Fruit fly (Drosophila melanogaster) whole organism, embryonic: ENCODE measurements around the gene CG11095.

ENCODE experiments used
- ATbp ChIP-seq: fragments of 200-800 bp; sonication (Bioruptor generic); optimal IDR thresholded peaks from 2 replicates; lab custom pipeline; 2017; ENCODE audit warnings: missing biosample characterization, mild to moderate bottlenecking, missing genetic modification characterization, missing genetic modification reagents
- Awh ChIP-seq: fragments of 200-800 bp; sonication (Bioruptor generic); IDR thresholded peaks from 2 replicates; pipeline ENCODE4, ENCODE4 v1.3.6; 2022; ENCODE audit warnings: missing biosample characterization, missing genetic modification characterization
- BEAF-32 ChIP-seq: fragments of 200-800 bp; sonication (Bioruptor generic); optimal IDR thresholded peaks from 3 replicates; lab custom pipeline; 2017; ENCODE audit warnings: missing biosample characterization, missing genetic modification characterization, mild to moderate bottlenecking, moderate library complexity, missing genetic modification reagents
- CG10209 ChIP-seq: fragments of 200-800 bp; sonication (Bioruptor generic); optimal IDR thresholded peaks from 3 replicates; lab custom pipeline; 2017; ENCODE audit warnings: missing biosample characterization, mild to moderate bottlenecking, missing genetic modification characterization, missing genetic modification reagents
- CG11247 ChIP-seq: fragments of 200-800 bp; sonication (Bioruptor generic); IDR thresholded peaks from 2 replicates; pipeline ENCODE4 v1.3.6; 2022; ENCODE audit warnings: missing biosample characterization, missing genetic modification characterization
- CG14667 ChIP-seq: fragments of 200-800 bp; sonication (Bioruptor generic); IDR thresholded peaks from 2 replicates; pipeline ENCODE4 v1.3.6; 2022; ENCODE audit warnings: missing biosample characterization, missing genetic modification characterization
- CG1647 ChIP-seq: fragments of 200-800 bp; sonication (Bioruptor generic); optimal IDR thresholded peaks from 3 replicates; lab custom pipeline; 2016; ENCODE audit warnings: missing biosample characterization, missing genetic modification characterization
- CG16779 ChIP-seq: fragments of 200-800 bp; sonication (Bioruptor generic); IDR thresholded peaks from 2 replicates; pipeline ENCODE4 v1.3.6; 2022; ENCODE audit warnings: missing biosample characterization, missing genetic modification characterization
- CG18476 ChIP-seq: fragments of 200-800 bp; sonication (Bioruptor generic); optimal IDR thresholded peaks from 2 replicates; lab custom pipeline; 2016; ENCODE audit warnings: missing biosample characterization, mild to moderate bottlenecking, missing genetic modification characterization
- CG32767 ChIP-seq: fragments of 200-800 bp; sonication (Bioruptor generic); IDR thresholded peaks from 2 replicates; pipeline ENCODE4 v1.3.6; 2022; ENCODE audit warnings: missing biosample characterization, missing genetic modification characterization
- CG3407 ChIP-seq: fragments of 200-800 bp; sonication (Bioruptor generic); optimal IDR thresholded peaks from 2 replicates; lab custom pipeline; 2018; ENCODE audit warnings: missing biosample characterization, mild to moderate bottlenecking, missing genetic modification characterization
- CG34422 ChIP-seq: fragments of 200-800 bp; sonication (Bioruptor generic); IDR thresholded peaks from 3 replicates; pipeline ENCODE4 v1.3.6; 2022; ENCODE audit warnings: missing biosample characterization, missing genetic modification characterization
- CG3995 ChIP-seq: fragments of 200-800 bp; sonication (Bioruptor generic); optimal IDR thresholded peaks from 3 replicates; lab custom pipeline; 2016; ENCODE audit warnings: missing biosample characterization, missing genetic modification characterization
- CG5180 ChIP-seq: fragments of 200-800 bp; sonication (Bioruptor generic); optimal IDR thresholded peaks from 3 replicates; lab custom pipeline; 2017; ENCODE audit warnings: missing biosample characterization, missing genetic modification characterization, mild to moderate bottlenecking, moderate library complexity, missing genetic modification reagents
- CG5953 ChIP-seq: fragments of 200-800 bp; sonication (Bioruptor generic); IDR thresholded peaks from 2 replicates; pipeline ENCODE4 v1.3.6; 2022; ENCODE audit warnings: missing biosample characterization, missing genetic modification characterization
- CG6654 ChIP-seq: fragments of 200-800 bp; sonication (Bioruptor generic); optimal IDR thresholded peaks from 2 replicates; lab custom pipeline; 2017; ENCODE audit warnings: missing biosample characterization, mild to moderate bottlenecking, missing genetic modification characterization
- CG7271 ChIP-seq: fragments of 200-800 bp; sonication (Bioruptor generic); optimal IDR thresholded peaks from 2 replicates; lab custom pipeline; 2018; ENCODE audit warnings: missing biosample characterization, mild to moderate bottlenecking, missing genetic modification characterization, moderate library complexity
- CG7928 ChIP-seq: fragments of 200-800 bp; sonication (Bioruptor generic); optimal IDR thresholded peaks from 2 replicates; lab custom pipeline; 2017; ENCODE audit warnings: missing biosample characterization, mild to moderate bottlenecking, missing genetic modification characterization
- CG8089 ChIP-seq: fragments of 200-800 bp; sonication (Bioruptor generic); optimal IDR thresholded peaks from 3 replicates; lab custom pipeline; 2016; ENCODE audit warnings: missing biosample characterization, missing genetic modification characterization
- CG8281 ChIP-seq: fragments of 200-800 bp; sonication (Bioruptor generic); optimal IDR thresholded peaks from 2 replicates; lab custom pipeline; 2018; ENCODE audit warnings: missing biosample characterization, mild to moderate bottlenecking, missing genetic modification characterization, moderate library complexity
- CG8765 ChIP-seq: fragments of 200-800 bp; sonication (Bioruptor generic); IDR thresholded peaks from 2 replicates; pipeline ENCODE4 v1.3.6; 2022; ENCODE audit warnings: missing biosample characterization, missing genetic modification characterization
- CG8944 ChIP-seq: fragments of 200-800 bp; sonication (Bioruptor generic); optimal IDR thresholded peaks from 3 replicates; lab custom pipeline; 2016; ENCODE audit warnings: missing biosample characterization, missing genetic modification characterization
- D ChIP-seq, 2 experiments: fragments of 200-800 bp in 1 of 2; fragments of >200 bp in 1 of 2; sonication (Bioruptor generic) in 1 of 2; optimal IDR thresholded peaks; 2 replicates in 1 of 2; 3 replicates in 1 of 2; lab custom pipeline; 2017; ENCODE audit warnings: mild to moderate bottlenecking in 1 of 2, missing biosample characterization in 1 of 2, missing genetic modification characterization in 1 of 2, missing genetic modification reagents in 1 of 2
- Deaf1 ChIP-seq: fragments of 200-800 bp; optimal IDR thresholded peaks from 3 replicates; lab custom pipeline; 2019; ENCODE audit warnings: missing biosample characterization, mild to moderate bottlenecking, missing genetic modification characterization, moderate library complexity
- ERR ChIP-seq: fragments of 200-800 bp; sonication (Bioruptor generic); optimal IDR thresholded peaks from 2 replicates; lab custom pipeline; 2016; ENCODE audit warnings: missing biosample characterization, missing genetic modification characterization
- HLH4C ChIP-seq: fragments of 200-800 bp; sonication (Bioruptor generic); IDR thresholded peaks from 3 replicates; pipeline ENCODE4 v1.3.6; 2022; ENCODE audit warnings: missing biosample characterization, missing genetic modification characterization; ENCODE audit not compliant: partially characterized antibody
- Lhr ChIP-seq: fragments of 200-800 bp; sonication (Bioruptor generic); optimal IDR thresholded peaks from 3 replicates; lab custom pipeline; 2017; ENCODE audit warnings: mild to moderate bottlenecking, missing biosample characterization, missing genetic modification reagents, missing genetic modification characterization
- MTF-1 ChIP-seq: fragments of 200-800 bp; sonication (Bioruptor generic); optimal IDR thresholded peaks from 2 replicates; lab custom pipeline; 2018; ENCODE audit warnings: missing biosample characterization, mild to moderate bottlenecking, missing genetic modification characterization, borderline replicate concordance
- Myb ChIP-seq: fragments of 200-800 bp; sonication (Bioruptor generic); optimal IDR thresholded peaks from 2 replicates; lab custom pipeline; 2016; ENCODE audit warnings: missing biosample characterization, missing genetic modification characterization
- Neu2 ChIP-seq: fragments of 200-800 bp; sonication (Bioruptor generic); optimal IDR thresholded peaks from 3 replicates; lab custom pipeline; 2016; ENCODE audit warnings: missing biosample characterization, missing genetic modification characterization, borderline replicate concordance
- Poxn ChIP-seq: fragments of 200-800 bp; sonication (Bioruptor generic); IDR thresholded peaks from 2 replicates; pipeline ENCODE4 v1.3.6; 2022; ENCODE audit warnings: missing biosample characterization, missing genetic modification characterization
- Ptx1 ChIP-seq: fragments of 200-800 bp; sonication (Bioruptor generic); IDR thresholded peaks from 2 replicates; pipeline ENCODE4 v1.3.6; 2022; ENCODE audit warnings: missing biosample characterization, missing genetic modification characterization
- Six4 ChIP-seq: fragments of 200-800 bp; sonication (Bioruptor generic); optimal IDR thresholded peaks from 2 replicates; lab custom pipeline; 2016; ENCODE audit warnings: missing biosample characterization, missing genetic modification characterization
- Taf1 ChIP-seq: fragments of 200-800 bp; sonication (Bioruptor generic); IDR thresholded peaks from 2 replicates; pipeline ENCODE4 v1.3.6; 2022; ENCODE audit warnings: missing biosample characterization, missing genetic modification characterization
- al ChIP-seq: fragments of 200-800 bp; sonication (Bioruptor generic); IDR thresholded peaks from 2 replicates; pipeline ENCODE4 v1.3.6; 2022; ENCODE audit warnings: missing biosample characterization, missing genetic modification characterization
- ase ChIP-seq: fragments of 200-800 bp; sonication (Bioruptor generic); IDR thresholded peaks from 3 replicates; pipeline ENCODE4 v1.3.6; 2022; ENCODE audit warnings: missing biosample characterization, missing genetic modification characterization
- cg ChIP-seq: fragments of 200-800 bp; sonication (Bioruptor generic); optimal IDR thresholded peaks from 3 replicates; lab custom pipeline; 2019; ENCODE audit warnings: missing biosample characterization, mild to moderate bottlenecking, missing genetic modification characterization, moderate library complexity
- dmrt11E ChIP-seq: fragments of 200-800 bp; sonication (Bioruptor generic); optimal IDR thresholded peaks from 3 replicates; lab custom pipeline; 2018; ENCODE audit warnings: missing biosample characterization, mild to moderate bottlenecking, missing genetic modification characterization, moderate library complexity
- ftz-f1 ChIP-seq: fragments of 200-800 bp; sonication (Bioruptor generic); optimal IDR thresholded peaks from 2 replicates; lab custom pipeline; 2016; ENCODE audit warnings: missing biosample characterization, missing genetic modification characterization
- grn ChIP-seq: fragments of 200-800 bp; sonication (Bioruptor generic); optimal IDR thresholded peaks from 3 replicates; lab custom pipeline; 2017; ENCODE audit warnings: missing biosample characterization, missing genetic modification characterization
- jumu ChIP-seq: fragments of 200-800 bp; sonication (Bioruptor generic); optimal IDR thresholded peaks from 3 replicates; lab custom pipeline; 2016; ENCODE audit warnings: missing biosample characterization, missing genetic modification characterization
- ken ChIP-seq: fragments of 200-800 bp; sonication (Bioruptor generic); IDR thresholded peaks from 3 replicates; pipeline ENCODE4 v1.3.6; 2022; ENCODE audit warnings: missing biosample characterization, missing genetic modification characterization
- kni ChIP-seq: fragments of 200-800 bp; sonication (Bioruptor generic); optimal IDR thresholded peaks from 3 replicates; lab custom pipeline; 2017; ENCODE audit warnings: mild to moderate bottlenecking, missing biosample characterization, missing genetic modification reagents, missing genetic modification characterization
- onecut ChIP-seq: fragments of 200-800 bp; sonication (Bioruptor generic); IDR thresholded peaks from 2 replicates; pipeline ENCODE4 v1.3.6; 2022; ENCODE audit warnings: missing biosample characterization, missing genetic modification characterization
- org-1 ChIP-seq: fragments of 200-800 bp; sonication (Bioruptor generic); optimal IDR thresholded peaks from 2 replicates; lab custom pipeline; 2017; ENCODE audit warnings: missing biosample characterization, missing genetic modification characterization
- ranshi ChIP-seq: fragments of 200-800 bp; sonication (Bioruptor generic); IDR thresholded peaks from 2 replicates; pipeline ENCODE4 v1.3.6; 2022; ENCODE audit warnings: missing biosample characterization, missing genetic modification characterization
- sna ChIP-seq: fragments of 200-800 bp; sonication (Bioruptor generic); IDR thresholded peaks from 2 replicates; pipeline ENCODE4 v1.3.6; 2022; ENCODE audit warnings: missing biosample characterization, missing genetic modification characterization; ENCODE audit not compliant: partially characterized antibody
- ttk ChIP-seq: fragments of 200-800 bp; sonication (Bioruptor generic); IDR thresholded peaks from 2 replicates; pipeline ENCODE4 v2.1.2; 2022; ENCODE audit warnings: missing biosample characterization, missing genetic modification characterization
- zen2 ChIP-seq: fragments of 200-800 bp; sonication (Bioruptor generic); IDR thresholded peaks from 3 replicates; pipeline ENCODE4 v1.3.6; 2022; ENCODE audit warnings: missing biosample characterization, missing genetic modification characterization; ENCODE audit not compliant: partially characterized antibody

The CG11095 gene

dm6 chrX:13788973-13789682, 22.4 kb upstream of the CG11095 start (continued):
- TF ChIP-seq BEAF-32 (GFP tag; lab: Kevin White, UChicago) (no peak), CG8765 (no peak), CG11247 (no peak), dmrt11E (tag; lab: Kevin White, UChicago) (no peak), CG10209 (no peak), kni (GFP tag; lab: Kevin White, UChicago) (peak; percentile 75), CG16779 (GFP tag; lab: Robert Waterston, UW) (no peak), CG8944 (GFP tag; lab: Kevin White, UChicago) (no peak), onecut (GFP tag; lab: Robert Waterston, UW) (no peak; the same call in 1 of the 2 replicates), CG5953 (no peak), grn (no peak), ftz-f1 (GFP tag; lab: Kevin White, UChicago) (no peak), CG8089 (GFP tag; lab: Kevin White, UChicago) (no peak), Taf1 (GFP tag; lab: Robert Waterston, UW) (no peak), org-1 (GFP tag; lab: Kevin White, UChicago) (peak; percentile 16), CG32767 (GFP tag; lab: Robert Waterston, UW) (no peak), CG34422 (no peak), CG1647 (GFP tag; lab: Kevin White, UChicago) (peak; percentile 22), ttk (GFP tag; lab: Robert Waterston, UW) (no peak), CG7928 (GFP tag; lab: Kevin White, UChicago) (no peak), ERR (GFP tag; lab: Kevin White, UChicago) (no peak), CG6654 (GFP tag; lab: Kevin White, UChicago) (peak; percentile 15), Neu2 (no peak), CG18476 (no peak), ranshi (GFP tag; lab: Robert Waterston, UW) (no peak), Six4 (no peak), Awh (GFP tag; lab: Robert Waterston, UW) (no peak), MTF-1 (GFP tag; lab: Kevin White, UChicago) (no peak), jumu (GFP tag; lab: Kevin White, UChicago) (peak; percentile 24), D (optimal IDR thresholded peaks at IDR 0.05; lab: Kevin White, UChicago) (no peak), D (GFP tag; optimal IDR thresholded peaks at IDR 0.05; lab: Kevin White, UChicago) (peak; percentile 45), Myb (GFP tag; lab: Kevin White, UChicago) (no peak), CG14667 (no peak), CG3407 (GFP tag; lab: Kevin White, UChicago) (no peak), Lhr (GFP tag; lab: Kevin White, UChicago) (no peak), sna (GFP tag; lab: Robert Waterston, UW) (no peak), ATbp (GFP tag; lab: Kevin White, UChicago) (peak; percentile 51), CG7271 (no peak), CG3995 (GFP tag; lab: Kevin White, UChicago) (peak; percentile 17), Deaf1 (peak; percentile 22), al (GFP tag; lab: Robert Waterston, UW) (no peak), Ptx1 (GFP tag; lab: Robert Waterston, UW) (0 out of 2 replicates have a peak, but pooled peaks have one; percentile 27), HLH4C (no peak), Poxn (no peak), CG8281 (tag; lab: Kevin White, UChicago) (no peak), CG5180 (GFP tag; lab: Kevin White, UChicago) (no peak), zen2 (GFP tag; lab: Robert Waterston, UW) (no peak), cg (GFP tag; lab: Kevin White, UChicago) (peak; percentile 34), ase (GFP tag; lab: Robert Waterston, UW) (no peak), ken (GFP tag; lab: Robert Waterston, UW) (no peak)
